Worm (Caenorhabditis elegans) whole organism, early embryonic: Measurements from ENCODE around the gene srg-3.

Source experiments
- F13C5.2 ChIP-seq: sonication (generic microtip); optimal IDR thresholded peaks from 2 replicates; lab custom pipeline; 2017; ENCODE audit warnings: mild to moderate bottlenecking, missing genetic modification characterization, inconsistent platforms, missing compliant biosample characterization
- ama-1 ChIP-seq: fragments of 150-350 bp; optimal IDR thresholded peaks from 2 replicates; lab custom pipeline; 2014
- ceh-13 ChIP-seq: fragments of 200-800 bp; sonication (Bioruptor generic); optimal IDR thresholded peaks from 2 replicates; lab custom pipeline; 2018; ENCODE audit warnings: mild to moderate bottlenecking, missing genetic modification characterization, missing compliant biosample characterization
- ets-7 ChIP-seq: sonication (generic microtip); optimal IDR thresholded peaks from 2 replicates; lab custom pipeline; 2016; ENCODE audit warnings: missing genotype, missing genetic modification characterization, missing compliant biosample characterization
- pes-1 ChIP-seq: fragments of 200-800 bp; sonication (Bioruptor generic); IDR thresholded peaks from 2 replicates; pipeline ENCODE4 v1.3.6; 2022; ENCODE audit warnings: missing genetic modification reagents, missing genetic modification characterization, missing compliant biosample characterization
- scrt-1 ChIP-seq: fragments of 200-800 bp; sonication (Bioruptor generic); IDR thresholded peaks from 2 replicates; pipeline ENCODE4 v1.3.6; 2022; ENCODE audit warnings: missing genetic modification characterization, missing compliant biosample characterization
- tbx-11 ChIP-seq: fragments of 200-800 bp; sonication (Bioruptor generic); IDR thresholded peaks from 2 replicates; pipeline ENCODE4 v1.3.6; 2022; ENCODE audit warnings: missing genetic modification characterization, missing compliant biosample characterization
- tbx-37 ChIP-seq: fragments of 200-800 bp; sonication (Bioruptor generic); conservative IDR thresholded peaks from 2 replicates; pipeline ENCODE4 v1.3.6; 2022; ENCODE audit warnings: missing genetic modification reagents, missing genetic modification characterization, missing compliant biosample characterization

DNA sequence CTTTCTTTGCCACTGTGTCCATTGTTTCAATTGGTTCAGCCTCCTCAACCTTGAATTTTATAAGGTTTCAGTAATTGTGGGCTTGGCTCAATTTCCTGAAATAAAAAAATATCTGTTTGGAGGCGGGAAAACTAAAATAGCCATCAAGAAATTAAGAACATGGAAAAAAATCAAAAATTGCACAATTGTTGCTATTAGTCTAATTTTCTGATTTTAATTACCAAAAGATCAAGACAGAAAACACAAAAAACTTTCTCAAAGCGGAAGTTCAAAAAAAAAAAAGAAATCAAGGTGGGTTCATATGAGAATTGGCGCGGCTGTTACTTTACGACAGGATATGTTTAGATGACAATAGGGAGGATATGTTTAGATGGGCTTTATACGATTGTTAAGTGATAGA, 39.3 kb downstream of the srg-3 start, which contains the start of gene esyt-2:
- TF ChIP-seq F13C5.2 (tag; lab: Kevin White, UChicago), result no peak
- no peak for TF ChIP-seq ets-7 (tag; lab: Kevin White, UChicago)
- TF ChIP-seq ama-1, result no peak
- no peak for TF ChIP-seq pes-1 (GFP tag; lab: Robert Waterston, UW)
- no peak for TF ChIP-seq ceh-13 (GFP tag; lab: Kevin White, UChicago)
- TF ChIP-seq scrt-1, result no peak
- no peak for TF ChIP-seq tbx-37 (GFP tag; lab: Robert Waterston, UW)
- no peak for TF ChIP-seq tbx-11 (GFP tag; lab: Robert Waterston, UW)
